Worm (Caenorhabditis elegans) whole organism, L4 larva: Measurements from ENCODE around the gene twk-8.
A peak's percentile ranks its signal among the peaks of the same experiment; 100 is the strongest.

ENCODE experiments used
- F10B5.3 ChIP-seq: sonication (generic microtip); optimal IDR thresholded peaks from 2 replicates; lab custom pipeline; 2016; ENCODE audit warnings: mild to moderate bottlenecking, missing genetic modification characterization, missing compliant biosample characterization
- F26F4.8 ChIP-seq: fragments of 200-800 bp; sonication (Bioruptor generic); conservative IDR thresholded peaks from 2 replicates; pipeline ENCODE4 v1.3.6; 2022; ENCODE audit warnings: missing genetic modification characterization, missing compliant biosample characterization
- F37D6.2 ChIP-seq: sonication (generic microtip); optimal IDR thresholded peaks from 2 replicates; lab custom pipeline; 2016; ENCODE audit warnings: mild to moderate bottlenecking, missing genetic modification characterization, missing compliant biosample characterization
- F49E8.2 ChIP-seq: sonication (generic microtip); optimal IDR thresholded peaks from 2 replicates; lab custom pipeline; 2016; ENCODE audit warnings: missing compliant biosample characterization, mild to moderate bottlenecking, missing genetic modification characterization, borderline replicate concordance
- T20F7.1 ChIP-seq: fragments of 200-800 bp; sonication (Bioruptor generic); optimal IDR thresholded peaks from 2 replicates; lab custom pipeline; 2018; ENCODE audit warnings: mild to moderate bottlenecking, missing genetic modification characterization, missing compliant biosample characterization
- Y5F2A.4 ChIP-seq: fragments of 200-800 bp; sonication (Bioruptor generic); optimal IDR thresholded peaks from 2 replicates; lab custom pipeline; 2018; ENCODE audit warnings: mild to moderate bottlenecking, missing genetic modification characterization, missing compliant biosample characterization
- aha-1 ChIP-seq: fragments of 150-350 bp; peaks from one replicate; lab custom pipeline; 2014; ENCODE audit warnings: missing biosample characterization, missing genetic modification characterization
- ceh-28 ChIP-seq: fragments of 150-350 bp; optimal IDR thresholded peaks from 2 replicates; lab custom pipeline; 2014; ENCODE audit warnings: missing biosample characterization, missing genetic modification reagents, missing genetic modification characterization
- cey-2 ChIP-seq: sonication (generic microtip); optimal IDR thresholded peaks from 3 replicates; lab custom pipeline; 2017; ENCODE audit warnings: missing genetic modification characterization, mild to moderate bottlenecking, missing compliant biosample characterization, antibody characterized with exemption, borderline replicate concordance; ENCODE audit not compliant: insufficient read depth
- daf-16 ChIP-seq, 3 experiments: sonication (generic microtip); optimal IDR thresholded peaks; 2 replicates each; lab custom pipeline; 2016 to 2017; ENCODE audit warnings: missing genetic modification characterization in 3 of 3, missing genetic modification reagents in 3 of 3, mild to moderate bottlenecking in 2 of 3, missing compliant biosample characterization in 2 of 3, missing biosample characterization in 1 of 3, moderate library complexity in 1 of 3
- dmd-6 ChIP-seq: fragments of 200-800 bp; sonication (Bioruptor generic); IDR thresholded peaks from 2 replicates; pipeline ENCODE4 v1.3.6; 2022; ENCODE audit warnings: missing genetic modification reagents, missing genetic modification characterization, missing compliant biosample characterization
- dve-1 ChIP-seq: sonication (generic microtip); optimal IDR thresholded peaks from 2 replicates; lab custom pipeline; 2017; ENCODE audit warnings: antibody characterized with exemption, mild to moderate bottlenecking, missing genetic modification characterization, missing compliant biosample characterization; ENCODE audit not compliant: insufficient read depth
- egl-43 ChIP-seq: fragments of 200-800 bp; sonication (Bioruptor generic); IDR thresholded peaks from 2 replicates; pipeline ENCODE4 v1.3.6; 2022; ENCODE audit warnings: missing genetic modification reagents, missing genetic modification characterization, missing compliant biosample characterization
- hif-1 ChIP-seq, 2 experiments: sonication (generic microtip); optimal IDR thresholded peaks; 2 replicates each; lab custom pipeline; 2016 to 2017; ENCODE audit warnings: missing compliant biosample characterization in 2 of 2, missing genetic modification characterization in 2 of 2, missing genetic modification reagents in 2 of 2, missing genotype in 2 of 2, mild to moderate bottlenecking in 1 of 2
- hlh-11 ChIP-seq: fragments of 200-800 bp; sonication (Bioruptor generic); optimal IDR thresholded peaks from 2 replicates; lab custom pipeline; 2018; ENCODE audit warnings: mild to moderate bottlenecking, missing genetic modification characterization, missing compliant biosample characterization
- lin-13 ChIP-seq: fragments of 150-350 bp; optimal IDR thresholded peaks from 2 replicates; lab custom pipeline; 2014; ENCODE audit warnings: missing biosample characterization, missing genetic modification reagents, missing genetic modification characterization
- lin-38 ChIP-seq: fragments of 200-800 bp; sonication (Bioruptor generic); IDR thresholded peaks from 2 replicates; pipeline ENCODE4 v1.3.6; 2022; ENCODE audit warnings: missing genetic modification reagents, missing genetic modification characterization, missing compliant biosample characterization
- lir-3 ChIP-seq: sonication (generic microtip); optimal IDR thresholded peaks from 2 replicates; lab custom pipeline; 2016; ENCODE audit warnings: mild to moderate bottlenecking, missing genetic modification characterization, missing compliant biosample characterization
- lsy-2 ChIP-seq, 2 experiments: fragments of 150-350 bp in 1 of 2; sonication (generic microtip) in 1 of 2; optimal IDR thresholded peaks; 2 replicates each; lab custom pipeline; 2014 to 2017; ENCODE audit warnings: missing biosample characterization in 2 of 2, missing genetic modification characterization in 2 of 2
- madf-5 ChIP-seq, 2 experiments: fragments of 200-800 bp; sonication (Bioruptor generic); IDR thresholded peaks; 2 replicates each; pipeline ENCODE4 v1.3.6; 2022; ENCODE audit warnings: missing compliant biosample characterization in 2 of 2, missing genetic modification characterization in 2 of 2
- madf-9 ChIP-seq: fragments of 200-800 bp; sonication (Bioruptor generic); conservative IDR thresholded peaks from 2 replicates; pipeline ENCODE4 v1.3.6; 2022; ENCODE audit warnings: missing genetic modification reagents, missing genetic modification characterization, missing compliant biosample characterization
- mdl-1 ChIP-seq, 2 experiments: fragments of 150-350 bp in 1 of 2; sonication (generic microtip) in 1 of 2; optimal IDR thresholded peaks; 2 replicates each; lab custom pipeline; 2014 to 2017; ENCODE audit warnings: missing biosample characterization in 2 of 2, missing genetic modification characterization in 2 of 2
- nhr-28 ChIP-seq: fragments of 150-350 bp; optimal IDR thresholded peaks from 2 replicates; lab custom pipeline; 2014; ENCODE audit warnings: missing biosample characterization, missing genetic modification characterization
- nhr-48 ChIP-seq: sonication (generic microtip); optimal IDR thresholded peaks from 2 replicates; lab custom pipeline; 2016; ENCODE audit warnings: mild to moderate bottlenecking, missing genetic modification characterization, missing compliant biosample characterization
- nhr-77 ChIP-seq: fragments of 150-350 bp; optimal IDR thresholded peaks from 2 replicates; lab custom pipeline; 2014; ENCODE audit warnings: missing biosample characterization, missing genetic modification characterization
- pha-4 ChIP-seq, 2 experiments: fragments of 150-350 bp in 1 of 2; fragments of 200-800 bp in 1 of 2; sonication (Bioruptor generic) in 1 of 2; IDR thresholded peaks in 1 of 2; optimal IDR thresholded peaks in 1 of 2; 2 replicates each; pipeline versions ENCODE4 v1.3.6 to Lab custom; 2014 to 2022; ENCODE audit warnings: missing genetic modification characterization in 2 of 2, missing genetic modification reagents in 2 of 2, missing biosample characterization in 1 of 2, missing compliant biosample characterization in 1 of 2
- pqm-1 ChIP-seq: sonication (generic microtip); optimal IDR thresholded peaks from 2 replicates; lab custom pipeline; 2017; ENCODE audit warnings: missing biosample characterization, missing genetic modification characterization
- sdz-12 ChIP-seq: fragments of 200-800 bp; sonication (Bioruptor generic); optimal IDR thresholded peaks from 2 replicates; lab custom pipeline; 2018; ENCODE audit warnings: mild to moderate bottlenecking, missing genetic modification characterization, missing compliant biosample characterization
- set-16 ChIP-seq: fragments of 200-800 bp; sonication (Bioruptor generic); IDR thresholded peaks from 2 replicates; pipeline ENCODE4 v1.3.6; 2022; ENCODE audit warnings: missing genetic modification reagents, missing genetic modification characterization, missing compliant biosample characterization
- spr-3 ChIP-seq: fragments of 200-800 bp; sonication (Bioruptor generic); optimal IDR thresholded peaks from 2 replicates; lab custom pipeline; 2018; ENCODE audit warnings: mild to moderate bottlenecking, missing genetic modification characterization, missing compliant biosample characterization
- tag-97 ChIP-seq: fragments of 200-800 bp; sonication (Bioruptor generic); IDR thresholded peaks from 2 replicates; pipeline ENCODE4 v1.3.6; 2022; ENCODE audit warnings: missing genetic modification characterization, missing compliant biosample characterization
- zag-1 ChIP-seq: fragments of 150-350 bp; optimal IDR thresholded peaks from 2 replicates; lab custom pipeline; 2014; ENCODE audit warnings: missing biosample characterization, missing genetic modification characterization

Gene twk-8

DNA sequence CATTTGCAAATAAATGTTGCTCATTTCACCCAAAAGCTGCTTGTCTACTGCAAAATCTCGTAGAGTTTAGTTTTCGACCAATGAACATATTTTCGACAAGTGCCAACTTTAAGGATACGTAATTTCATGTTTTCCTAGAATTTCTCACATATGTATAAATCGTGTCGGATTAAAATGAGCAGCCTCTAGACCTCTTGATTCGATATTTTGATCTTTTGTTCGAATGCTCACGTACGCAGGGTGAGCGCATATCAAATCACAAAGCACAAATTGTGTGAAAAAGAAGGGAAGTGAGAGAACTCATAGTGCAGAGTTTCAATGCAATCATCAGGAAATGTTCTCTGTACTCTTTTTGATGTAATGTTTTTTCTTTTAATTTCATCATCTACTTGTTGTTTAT is 18.6 kb upstream of the twk-8 start:
- TF ChIP-seq pqm-1: peak; percentile 8
- no peak for TF ChIP-seq lin-13 (GFP tag; lab: Kevin White, UChicago)
- no peak for TF ChIP-seq nhr-77 (tag; lab: Kevin White, UChicago)
- peak in 1 of 2 experiments; percentile 21 for TF ChIP-seq lsy-2 (tag; optimal IDR thresholded peaks at IDR 0.05; lab: Kevin White, UChicago)
- TF ChIP-seq sdz-12 (GFP tag; lab: Kevin White, UChicago): no peak
- peak; percentile 40 to 86 for TF ChIP-seq hif-1 (tag; optimal IDR thresholded peaks at IDR 0.05; lab: Kevin White, UChicago)
- TF ChIP-seq, all 104 proteins: peak for 3

DNA sequence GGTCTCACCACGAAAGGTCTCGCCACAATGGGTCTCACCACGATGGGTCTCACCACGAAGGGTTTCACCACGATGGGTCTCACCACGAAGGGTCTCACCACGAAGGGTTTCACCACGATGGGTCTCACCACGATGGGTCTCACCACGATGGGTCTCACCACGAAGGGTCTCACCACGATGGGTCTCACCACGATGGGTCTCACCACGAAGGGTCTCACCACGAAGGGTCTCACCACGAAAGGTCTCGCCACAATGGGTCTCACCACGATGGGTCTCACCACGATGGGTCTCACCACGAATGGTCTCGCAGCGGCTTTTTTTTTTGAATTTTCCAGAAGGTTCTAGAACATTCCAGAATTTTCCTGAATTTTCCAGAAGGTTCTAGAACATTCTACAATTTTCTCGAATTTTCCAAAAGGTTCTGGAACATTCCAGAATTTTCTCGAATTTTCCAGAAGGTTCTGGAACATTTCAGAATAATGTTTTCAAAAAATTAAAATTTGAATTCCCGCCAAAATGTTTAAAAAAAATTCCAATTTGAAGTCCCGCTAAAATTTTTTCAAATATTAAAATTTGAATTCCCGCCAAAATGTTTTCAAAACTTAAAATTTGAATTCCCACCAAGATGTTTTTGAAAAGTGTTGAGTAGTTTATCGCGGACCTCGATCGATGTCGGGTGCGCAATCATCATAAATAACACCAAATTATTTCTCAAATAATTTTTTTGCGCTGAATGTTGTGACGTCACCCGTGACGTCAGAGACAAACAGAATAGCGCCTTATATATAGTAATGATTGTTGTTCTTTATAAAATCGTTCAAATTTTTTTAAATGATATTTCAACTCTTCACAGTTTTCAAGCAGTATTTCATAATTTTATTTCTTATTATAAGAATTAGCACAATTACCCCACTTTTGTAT is 14.6 kb upstream of the twk-8 start:
- peak; percentile 48; the same call in 1 of the 2 replicates for TF ChIP-seq egl-43
- TF ChIP-seq set-16 (GFP tag; lab: Robert Waterston, UW): peak; percentile 55; the same call in 1 of the 2 replicates

DNA sequence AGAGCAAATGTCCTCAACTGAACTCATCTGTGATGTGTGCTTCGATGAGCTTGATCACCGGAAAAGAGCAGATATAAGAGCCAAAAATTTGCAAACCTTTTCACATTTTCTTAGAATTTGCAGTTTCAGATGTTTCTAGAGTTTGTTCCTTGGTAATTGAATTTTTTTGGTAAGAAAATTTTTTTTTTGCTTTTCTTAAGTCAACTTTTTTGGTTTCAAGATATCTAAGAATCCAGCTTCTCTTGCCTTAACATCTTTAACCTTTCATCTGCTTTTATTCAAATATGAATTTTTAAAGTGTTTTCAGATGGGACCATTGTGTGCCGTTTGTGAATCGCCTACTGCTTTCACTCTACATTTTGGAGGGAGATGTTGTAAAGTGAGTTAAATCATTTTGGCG is 12.5 kb upstream of the twk-8 start, which contains the start of gene nhr-11:
Gene nhr-11 (plus strand): TSS at position 301 of the 400 bp plus-strand sequence.
- no peak for TF ChIP-seq lir-3 (tag; lab: Kevin White, UChicago)
- no peak for TF ChIP-seq F49E8.2 (tag; lab: Kevin White, UChicago)
- TF ChIP-seq dmd-6 (GFP tag; lab: Robert Waterston, UW): no peak
- no peak for TF ChIP-seq F37D6.2 (tag; lab: Kevin White, UChicago)
- TF ChIP-seq pha-4 (GFP tag; IDR thresholded peaks at IDR 0.05; lab: Robert Waterston, UW): no peak
- TF ChIP-seq pha-4 (tag; optimal IDR thresholded peaks at IDR 0.05; lab: Kevin White, UChicago): no peak
- TF ChIP-seq mdl-1 (tag; optimal IDR thresholded peaks at IDR 0.05; lab: Kevin White, UChicago): no peak
- TF ChIP-seq madf-5 (GFP tag; IDR thresholded peaks at IDR 0.05; lab: Robert Waterston, UW): no peak
- TF ChIP-seq Y5F2A.4: no peak
- no peak for TF ChIP-seq cey-2 (tag; lab: Kevin White, UChicago)
- no peak for TF ChIP-seq F26F4.8 (GFP tag; lab: Robert Waterston, UW)
- no peak for TF ChIP-seq tag-97 (GFP tag; lab: Robert Waterston, UW)
- no peak for TF ChIP-seq hlh-11
- no peak for TF ChIP-seq spr-3

DNA sequence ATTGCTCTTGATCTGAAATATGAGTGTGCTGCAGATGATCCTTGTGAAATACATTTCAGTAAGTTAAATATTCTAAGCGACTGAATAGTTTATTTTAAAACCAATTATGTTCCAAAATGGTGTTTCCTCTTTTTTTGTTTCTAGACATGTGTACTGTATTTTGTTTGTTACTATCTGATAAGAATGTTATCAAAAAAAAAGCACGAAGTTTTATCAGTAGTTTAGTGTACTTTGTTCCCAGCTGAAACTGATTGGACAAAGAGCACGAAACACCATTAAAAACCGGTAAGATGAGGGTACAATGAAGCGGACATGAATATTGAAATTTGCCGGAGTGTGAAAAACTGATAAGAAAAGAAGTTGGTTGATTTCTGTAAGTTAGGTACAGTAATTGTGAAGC is 12.0 kb upstream of the twk-8 start:
- TF ChIP-seq pqm-1: peak; percentile 40
- TF ChIP-seq sdz-12 (GFP tag; lab: Kevin White, UChicago): no peak
- TF ChIP-seq dve-1 (tag; lab: Kevin White, UChicago): peak; percentile 66
- no peak for TF ChIP-seq daf-16 (GFP tag; optimal IDR thresholded peaks at IDR 0.05; lab: Kevin White, UChicago)
- peak; percentile 57 for TF ChIP-seq daf-16 (tag; optimal IDR thresholded peaks at IDR 0.05; lab: Kevin White, UChicago)
- TF ChIP-seq ceh-28: no peak
- peak; percentile 57 for TF ChIP-seq hlh-11
- no peak for TF ChIP-seq nhr-28 (tag; lab: Kevin White, UChicago)
- TF ChIP-seq dmd-6 (GFP tag; lab: Robert Waterston, UW): peak; percentile 44; the same call in 1 of the 2 replicates
- no peak for TF ChIP-seq F37D6.2 (tag; lab: Kevin White, UChicago)
- peak; percentile 24 for TF ChIP-seq T20F7.1
- no peak for TF ChIP-seq lin-38 (GFP tag; lab: Robert Waterston, UW)
- peak; percentile 40 for TF ChIP-seq aha-1
- TF ChIP-seq zag-1: no peak
- TF ChIP-seq F10B5.3 (tag; lab: Kevin White, UChicago): no peak
- peak; percentile 9 for TF ChIP-seq nhr-48 (tag; lab: Kevin White, UChicago)
- TF ChIP-seq madf-9 (GFP tag; lab: Robert Waterston, UW): no peak
